Worm (Caenorhabditis elegans) whole organism, early embryonic: ENCODE data around the gene W04E12.7.

Experiments used
- B0310.2 ChIP-seq: sonication (generic microtip); optimal IDR thresholded peaks from 2 replicates; lab custom pipeline; 2016; ENCODE audit warnings: mild to moderate bottlenecking, missing genetic modification characterization, missing compliant biosample characterization
- F13C5.2 ChIP-seq: sonication (generic microtip); optimal IDR thresholded peaks from 2 replicates; lab custom pipeline; 2017; ENCODE audit warnings: mild to moderate bottlenecking, missing genetic modification characterization, inconsistent platforms, missing compliant biosample characterization
- ama-1 ChIP-seq: fragments of 150-350 bp; optimal IDR thresholded peaks from 2 replicates; lab custom pipeline; 2014
- ceh-13 ChIP-seq: fragments of 200-800 bp; sonication (Bioruptor generic); optimal IDR thresholded peaks from 2 replicates; lab custom pipeline; 2018; ENCODE audit warnings: mild to moderate bottlenecking, missing genetic modification characterization, missing compliant biosample characterization
- ceh-36 ChIP-seq: sonication (generic microtip); optimal IDR thresholded peaks from 2 replicates; lab custom pipeline; 2016; ENCODE audit warnings: missing genetic modification characterization, inconsistent platforms, missing compliant biosample characterization
- ets-7 ChIP-seq: sonication (generic microtip); optimal IDR thresholded peaks from 2 replicates; lab custom pipeline; 2016; ENCODE audit warnings: missing genotype, missing genetic modification characterization, missing compliant biosample characterization
- flt-1 ChIP-seq: fragments of 200-800 bp; sonication (Bioruptor generic); IDR thresholded peaks from 2 replicates; pipeline ENCODE4 v1.3.6; 2022; ENCODE audit warnings: missing genetic modification characterization, missing compliant biosample characterization
- hmbx-1 ChIP-seq: sonication (generic microtip); optimal IDR thresholded peaks from 2 replicates; lab custom pipeline; 2016; ENCODE audit warnings: mild to moderate bottlenecking, missing genetic modification characterization, missing compliant biosample characterization
- hmg-4 ChIP-seq: fragments of 200-800 bp; sonication (Bioruptor generic); optimal IDR thresholded peaks from 2 replicates; lab custom pipeline; 2018; ENCODE audit warnings: mild to moderate bottlenecking, missing genetic modification characterization, missing compliant biosample characterization
- pes-1 ChIP-seq: fragments of 200-800 bp; sonication (Bioruptor generic); IDR thresholded peaks from 2 replicates; pipeline ENCODE4 v1.3.6; 2022; ENCODE audit warnings: missing genetic modification reagents, missing genetic modification characterization, missing compliant biosample characterization
- scrt-1 ChIP-seq: fragments of 200-800 bp; sonication (Bioruptor generic); IDR thresholded peaks from 2 replicates; pipeline ENCODE4 v1.3.6; 2022; ENCODE audit warnings: missing genetic modification characterization, missing compliant biosample characterization
- sea-1 ChIP-seq: fragments of 200-800 bp; sonication (Bioruptor generic); conservative IDR thresholded peaks from 2 replicates; pipeline ENCODE4 v1.3.6; 2022; ENCODE audit warnings: missing genetic modification characterization, missing compliant biosample characterization

ce11 chrV:19717933-19718332 lies 19.4 kb downstream of the W04E12.7 start:
- TF ChIP-seq ama-1 (lab: Kevin White, UChicago) (no peak), ceh-13 (GFP tag; lab: Kevin White, UChicago) (no peak), sea-1 (no peak), hmg-4 (GFP tag; lab: Kevin White, UChicago) (no peak), pes-1 (GFP tag; lab: Robert Waterston, UW) (no peak), ceh-36 (tag; lab: Kevin White, UChicago) (no peak), flt-1 (GFP tag; lab: Robert Waterston, UW) (no peak), hmbx-1 (tag; lab: Kevin White, UChicago) (no peak), F13C5.2 (tag; lab: Kevin White, UChicago) (no peak), ets-7 (no peak), B0310.2 (tag; lab: Kevin White, UChicago) (no peak), scrt-1 (no peak)
